Worm (Caenorhabditis elegans) whole organism, early embryonic: ENCODE measurements around the gene B0334.5.

Source experiments
- B0310.2 ChIP-seq: sonication (generic microtip); optimal IDR thresholded peaks from 2 replicates; lab custom pipeline; 2016; ENCODE audit warnings: mild to moderate bottlenecking, missing genetic modification characterization, missing compliant biosample characterization
- F13C5.2 ChIP-seq: sonication (generic microtip); optimal IDR thresholded peaks from 2 replicates; lab custom pipeline; 2017; ENCODE audit warnings: mild to moderate bottlenecking, missing genetic modification characterization, inconsistent platforms, missing compliant biosample characterization
- aly-1 ChIP-seq: sonication (generic microtip); optimal IDR thresholded peaks from 2 replicates; lab custom pipeline; 2016; ENCODE audit warnings: missing genetic modification characterization, missing compliant biosample characterization
- ama-1 ChIP-seq: fragments of 150-350 bp; optimal IDR thresholded peaks from 2 replicates; lab custom pipeline; 2014
- ceh-36 ChIP-seq: sonication (generic microtip); optimal IDR thresholded peaks from 2 replicates; lab custom pipeline; 2016; ENCODE audit warnings: missing genetic modification characterization, inconsistent platforms, missing compliant biosample characterization
- ets-7 ChIP-seq: sonication (generic microtip); optimal IDR thresholded peaks from 2 replicates; lab custom pipeline; 2016; ENCODE audit warnings: missing genotype, missing genetic modification characterization, missing compliant biosample characterization
- flt-1 ChIP-seq: fragments of 200-800 bp; sonication (Bioruptor generic); IDR thresholded peaks from 2 replicates; pipeline ENCODE4 v1.3.6; 2022; ENCODE audit warnings: missing genetic modification characterization, missing compliant biosample characterization
- hmbx-1 ChIP-seq: sonication (generic microtip); optimal IDR thresholded peaks from 2 replicates; lab custom pipeline; 2016; ENCODE audit warnings: mild to moderate bottlenecking, missing genetic modification characterization, missing compliant biosample characterization
- hmg-4 ChIP-seq: fragments of 200-800 bp; sonication (Bioruptor generic); optimal IDR thresholded peaks from 2 replicates; lab custom pipeline; 2018; ENCODE audit warnings: mild to moderate bottlenecking, missing genetic modification characterization, missing compliant biosample characterization
- pes-1 ChIP-seq: fragments of 200-800 bp; sonication (Bioruptor generic); IDR thresholded peaks from 2 replicates; pipeline ENCODE4 v1.3.6; 2022; ENCODE audit warnings: missing genetic modification reagents, missing genetic modification characterization, missing compliant biosample characterization
- scrt-1 ChIP-seq: fragments of 200-800 bp; sonication (Bioruptor generic); IDR thresholded peaks from 2 replicates; pipeline ENCODE4 v1.3.6; 2022; ENCODE audit warnings: missing genetic modification characterization, missing compliant biosample characterization
- sea-1 ChIP-seq: fragments of 200-800 bp; sonication (Bioruptor generic); conservative IDR thresholded peaks from 2 replicates; pipeline ENCODE4 v1.3.6; 2022; ENCODE audit warnings: missing genetic modification characterization, missing compliant biosample characterization
- tbx-37 ChIP-seq: fragments of 200-800 bp; sonication (Bioruptor generic); conservative IDR thresholded peaks from 2 replicates; pipeline ENCODE4 v1.3.6; 2022; ENCODE audit warnings: missing genetic modification reagents, missing genetic modification characterization, missing compliant biosample characterization
- tra-4 ChIP-seq: sonication (generic microtip); optimal IDR thresholded peaks from 2 replicates; lab custom pipeline; 2017; ENCODE audit warnings: missing genetic modification characterization, missing compliant biosample characterization

DNA sequence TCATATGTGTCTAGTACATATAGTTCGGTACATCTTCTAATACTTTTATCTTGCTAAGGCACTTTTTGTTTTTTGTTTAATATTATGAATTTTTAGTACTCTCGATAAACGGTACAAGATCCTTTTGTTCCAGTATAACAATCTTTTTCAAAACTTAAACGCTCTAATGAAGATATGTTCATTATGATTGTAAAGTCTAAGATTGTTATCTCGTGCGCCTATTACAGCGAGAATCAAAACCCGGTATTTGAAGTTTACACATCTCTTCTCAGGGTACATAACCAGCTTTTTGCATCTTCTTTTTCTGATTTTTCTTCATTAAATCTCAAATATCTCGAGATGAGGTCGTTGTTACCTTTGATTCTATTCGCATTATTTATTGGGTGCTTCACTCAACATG lies 9.5 kb upstream of the B0334.5 start, which contains the start of gene B0334.13:
- no peak for TF ChIP-seq tra-4 (tag; lab: Kevin White, UChicago)
- no peak for TF ChIP-seq F13C5.2 (tag; lab: Kevin White, UChicago)
- no peak for TF ChIP-seq ama-1 (lab: Kevin White, UChicago)
- no peak for TF ChIP-seq flt-1 (GFP tag; lab: Robert Waterston, UW)
- no peak for TF ChIP-seq tbx-37
- no peak for TF ChIP-seq sea-1 (GFP tag; lab: Robert Waterston, UW)
- TF ChIP-seq hmbx-1, result no peak
- no peak for TF ChIP-seq hmg-4 (GFP tag; lab: Kevin White, UChicago)
- TF ChIP-seq ceh-36 (tag; lab: Kevin White, UChicago), result no peak
- no peak for TF ChIP-seq B0310.2 (tag; lab: Kevin White, UChicago)
- TF ChIP-seq scrt-1, result no peak
- no peak for TF ChIP-seq pes-1 (GFP tag; lab: Robert Waterston, UW)
- TF ChIP-seq ets-7 (tag; lab: Kevin White, UChicago), result no peak
- TF ChIP-seq aly-1 (tag; lab: Kevin White, UChicago), result no peak
